Worm (Caenorhabditis elegans) whole organism, midembryonic: Measurements from ENCODE around the gene msrp-6.
"Not testable (repeated sequence)": the region's sequence is repeated elsewhere in the genome, so short reads cannot be mapped to it uniquely, and the experiment has no call there.

Experiments used
- T22C8.4 ChIP-seq: fragments of 200-800 bp; sonication (Bioruptor generic); IDR thresholded peaks from 2 replicates; pipeline ENCODE4 v1.3.6; 2022; ENCODE audit warnings: missing genetic modification characterization, missing compliant biosample characterization
- cog-1 ChIP-seq: sonication (generic microtip); optimal IDR thresholded peaks from 2 replicates; lab custom pipeline; 2016; ENCODE audit warnings: missing genetic modification characterization, missing compliant biosample characterization
- med-1 ChIP-seq: sonication (generic microtip); optimal IDR thresholded peaks from 2 replicates; lab custom pipeline; 2017; ENCODE audit warnings: missing genetic modification characterization, mild to moderate bottlenecking, missing compliant biosample characterization, antibody characterized with exemption, missing genetic modification reagents; ENCODE audit not compliant: insufficient read depth
- ref-1 ChIP-seq: fragments of 200-800 bp; sonication (Bioruptor generic); conservative IDR thresholded peaks from 2 replicates; pipeline ENCODE4 v1.3.6; 2022; ENCODE audit warnings: missing genetic modification reagents, missing genetic modification characterization, missing compliant biosample characterization
- tab-1 ChIP-seq: fragments of 200-800 bp; sonication (Bioruptor generic); IDR thresholded peaks from 2 replicates; pipeline ENCODE4 v1.3.6; 2022; ENCODE audit warnings: missing genetic modification characterization, missing compliant biosample characterization

The msrp-6 gene

ce11 chrII:2665081-2665480 lies 45.8 kb downstream of the msrp-6 start, which contains the start of gene F22E5.2:
TSS of gene F22E5.2 (plus strand) at chrII:2665381.
- TF ChIP-seq med-1 (GFP tag; lab: Kevin White, UChicago); T22C8.4; tab-1 (GFP tag; lab: Robert Waterston, UW): not testable (repeated sequence)

ce11 chrII:2665606-2666005 lies 46.4 kb downstream of the msrp-6 start, which contains the start of gene F22E5.22:
TSS of gene F22E5.22 (plus strand) at chrII:2665906.
- TF ChIP-seq tab-1 (GFP tag; lab: Robert Waterston, UW) (no peak), cog-1 (no peak), ref-1 (GFP tag; lab: Robert Waterston, UW) (no peak)
